Fruit fly (Drosophila melanogaster): ENCODE measurements around the gene CG13937.

DNA sequence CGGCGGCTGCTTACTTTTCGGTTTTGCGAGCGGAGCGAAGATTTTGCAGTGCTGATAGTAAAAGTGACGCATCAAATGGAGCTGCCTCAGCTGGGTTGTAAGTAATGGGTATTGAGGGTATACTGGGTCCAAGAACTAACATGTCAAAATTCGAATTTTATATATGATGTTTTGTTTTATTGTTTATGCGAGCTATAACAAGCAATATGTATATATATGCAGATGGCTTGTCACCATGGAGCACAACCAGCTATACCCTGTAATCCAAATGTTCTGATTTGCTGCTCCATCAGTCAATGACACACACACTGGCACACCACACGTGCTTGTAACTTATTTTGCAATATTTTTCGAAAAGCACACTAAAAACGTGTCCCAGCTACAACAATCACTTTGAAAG is 53.3 kb downstream of the CG13937 start:
- TF ChIP-seq CG1620 (GFP tag; optimal IDR thresholded peaks at IDR 0.05) (no peak), CG5204 (GFP tag; optimal IDR thresholded peaks at IDR 0.05) (no peak)

All from whole organism, adult.